In the genomic region with DNA sequence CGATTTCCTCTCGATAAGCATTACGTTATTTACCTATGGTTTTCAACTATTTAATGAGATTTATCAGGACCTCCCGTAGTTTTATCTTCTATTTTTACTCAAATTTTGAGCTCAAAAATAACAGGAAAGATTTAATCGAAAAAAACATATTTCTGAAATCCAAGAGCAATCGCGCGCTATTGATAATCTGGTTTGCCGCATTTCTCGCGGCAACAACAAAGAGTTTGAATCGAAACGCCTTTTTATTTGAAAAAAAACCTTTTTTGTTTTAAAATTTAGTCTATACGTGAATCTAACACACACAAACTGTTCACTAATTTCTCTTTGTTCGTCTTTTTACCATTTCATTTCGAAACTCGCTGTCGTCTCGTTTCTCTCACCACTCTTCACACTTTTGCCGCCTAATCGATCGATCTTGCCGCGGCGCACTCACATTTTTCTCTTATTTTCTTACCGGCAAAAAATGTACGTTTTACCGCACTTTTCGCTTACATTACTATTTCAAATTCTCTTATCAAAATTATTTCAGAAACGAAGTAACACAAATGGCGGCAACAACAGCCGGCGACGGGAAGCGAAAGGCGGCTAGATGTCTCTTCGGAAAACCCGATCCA, we compare ENCODE assay signal across 8 worm cellular contexts.
A peak's percentile ranks its signal among the peaks of the same experiment; 100 is the strongest.
TF ChIP-seq lines count a peak whose summit lies in the region.

Gene cki-2, plus strand, starts transcription at position 337 of the 614 bp plus-strand sequence.

TF ChIP-seq in whole organism, L1 larva, 84 proteins besides CTCF, POLR2A, EP300 and RAD21 (continues in another document):
- TF ChIP-seq elt-2 (tag; optimal IDR thresholded peaks at IDR 0.05; lab: Kevin White, UChicago), result peak; percentile 5
- no peak for TF ChIP-seq nhr-84 (tag; optimal IDR thresholded peaks at IDR 0.05; lab: Kevin White, UChicago)
- TF ChIP-seq fos-1 (tag; optimal IDR thresholded peaks at IDR 0.05; lab: Kevin White, UChicago), result no peak
- TF ChIP-seq mdl-1 (tag; optimal IDR thresholded peaks at IDR 0.05; lab: Kevin White, UChicago), result no peak
- no peak for TF ChIP-seq mab-9 (GFP tag; IDR thresholded peaks at IDR 0.05; lab: Robert Waterston, UW)
- TF ChIP-seq lin-35 (GFP tag; optimal IDR thresholded peaks at IDR 0.05; lab: Kevin White, UChicago), result peak; percentile 63 to 73
- no peak for TF ChIP-seq alr-1 (tag; optimal IDR thresholded peaks at IDR 0.05; lab: Kevin White, UChicago; ENCODE audit: borderline replicate concordance)
- no peak for TF ChIP-seq unc-130 (tag; optimal IDR thresholded peaks at IDR 0.05; lab: Kevin White, UChicago)
- TF ChIP-seq unc-62 (GFP tag; optimal IDR thresholded peaks at IDR 0.05; lab: Kevin White, UChicago), result no peak
- TF ChIP-seq lin-14 (GFP tag; optimal IDR thresholded peaks at IDR 0.05; lab: Kevin White, UChicago), result peak; percentile 25

TF ChIP-seq in whole organism, L2 larva, 48 proteins besides CTCF, POLR2A, EP300 and RAD21:
- TF ChIP-seq unc-55 (GFP tag; optimal IDR thresholded peaks at IDR 0.05; lab: Kevin White, UChicago) (peak; percentile 23), lsy-2 (tag; optimal IDR thresholded peaks at IDR 0.05; lab: Kevin White, UChicago) (peak in 1 of 2 experiments; percentile 45), nhr-21 (tag; optimal IDR thresholded peaks at IDR 0.05; lab: Kevin White, UChicago) (no peak), C34F6.9 (tag; optimal IDR thresholded peaks at IDR 0.05; lab: Kevin White, UChicago) (peak; percentile 28), fos-1 (tag; optimal IDR thresholded peaks at IDR 0.05; lab: Kevin White, UChicago) (peak; percentile 43), nhr-11 (tag; optimal IDR thresholded peaks at IDR 0.05; lab: Kevin White, UChicago) (no peak), sma-9 (GFP tag; optimal IDR thresholded peaks at IDR 0.05; lab: Kevin White, UChicago) (peak; percentile 26), sma-9 (tag; optimal IDR thresholded peaks at IDR 0.05; lab: Kevin White, UChicago) (no peak), ztf-11 (tag; optimal IDR thresholded peaks at IDR 0.05; lab: Kevin White, UChicago) (no peak), R02D3.7 (tag; optimal IDR thresholded peaks at IDR 0.05; lab: Kevin White, UChicago) (no peak)

TF ChIP-seq in whole organism, L3 larva, 47 proteins besides CTCF, POLR2A, EP300 and RAD21:
- TF ChIP-seq eor-1 (tag; optimal IDR thresholded peaks at IDR 0.05; lab: Kevin White, UChicago) (no peak), nfya-1 (tag; optimal IDR thresholded peaks at IDR 0.05; lab: Kevin White, UChicago; ENCODE audit: insufficient read depth) (peak; percentile 39), elt-1 (tag; optimal IDR thresholded peaks at IDR 0.05; lab: Kevin White, UChicago) (no peak), elt-2 (tag; optimal IDR thresholded peaks at IDR 0.05; lab: Kevin White, UChicago) (peak; percentile 54), lin-15B (tag; optimal IDR thresholded peaks at IDR 0.05; lab: Kevin White, UChicago) (peak; percentile 25), pha-4 (tag; optimal IDR thresholded peaks at IDR 0.05; lab: Kevin White, UChicago) (peak; percentile 13)
TF ChIP-seq in whole organism, L3 larva: peak in this region for 4.

TF ChIP-seq in whole organism, L4 larva, 104 proteins besides CTCF, POLR2A, EP300 and RAD21 (continues in another document):
- TF ChIP-seq daf-16 (GFP tag; optimal IDR thresholded peaks at IDR 0.05; lab: Kevin White, UChicago) (no peak), daf-16 (tag; optimal IDR thresholded peaks at IDR 0.05; lab: Kevin White, UChicago) (peak; percentile 26), nhr-28 (tag; optimal IDR thresholded peaks at IDR 0.05; lab: Kevin White, UChicago) (peak; percentile 4), sdz-12 (GFP tag; optimal IDR thresholded peaks at IDR 0.05; lab: Kevin White, UChicago) (no peak), unc-62 (GFP tag; optimal IDR thresholded peaks at IDR 0.05 in 1 of 2; lab: Kevin White, UChicago) (peak in 1 of 2 experiments; percentile 22), unc-62 (tag; optimal IDR thresholded peaks at IDR 0.05; lab: Kevin White, UChicago) (no peak), pqm-1 (tag; optimal IDR thresholded peaks at IDR 0.05; lab: Kevin White, UChicago) (peak; percentile 38), dmd-9 (GFP tag; IDR thresholded peaks at IDR 0.05; lab: Robert Waterston, UW) (no peak), dpl-1 (GFP tag; optimal IDR thresholded peaks at IDR 0.05; lab: Kevin White, UChicago) (peak; percentile 25), zip-2 (tag; optimal IDR thresholded peaks at IDR 0.05; lab: Kevin White, UChicago) (no peak), F37D6.2 (tag; optimal IDR thresholded peaks at IDR 0.05; lab: Kevin White, UChicago) (no peak), ceh-62 (tag; optimal IDR thresholded peaks at IDR 0.05; lab: Kevin White, UChicago) (no peak)

TF ChIP-seq in whole organism, late embryonic, 69 proteins besides CTCF, POLR2A, EP300 and RAD21:
- TF ChIP-seq rnt-1 (tag; optimal IDR thresholded peaks at IDR 0.05; lab: Kevin White, UChicago), result no peak
- TF ChIP-seq unc-42 (tag; optimal IDR thresholded peaks at IDR 0.05; lab: Kevin White, UChicago), result peak; percentile 38

TF ChIP-seq in whole organism, midembryonic, 9 proteins besides CTCF, POLR2A, EP300 and RAD21:
- TF ChIP-seq ztf-29 (GFP tag; IDR thresholded peaks at IDR 0.05; lab: Robert Waterston, UW) (no peak), T22C8.4 (GFP tag; IDR thresholded peaks at IDR 0.05; lab: Robert Waterston, UW) (peak; percentile 37; the same call in 1 of the 2 replicates)

TF ChIP-seq in whole organism, mixed stage, embryonic, 35 proteins besides CTCF, POLR2A, EP300 and RAD21:
- TF ChIP-seq mep-1 (tag; optimal IDR thresholded peaks at IDR 0.05; lab: Kevin White, UChicago) (peak; percentile 22), unc-120 (tag; optimal IDR thresholded peaks at IDR 0.05; lab: Kevin White, UChicago; ENCODE audit: poor library complexity, severe bottlenecking) (no peak), ces-1 (GFP tag; optimal IDR thresholded peaks at IDR 0.05; lab: Kevin White, UChicago) (peak; percentile 71)

TF ChIP-seq in whole organism, young adult, 124 proteins besides CTCF, POLR2A, EP300 and RAD21 (continues in another document):
- TF ChIP-seq T07F8.4 (tag; optimal IDR thresholded peaks at IDR 0.05; lab: Kevin White, UChicago), result no peak
- peak; percentile 75 for TF ChIP-seq nhr-80 (tag; optimal IDR thresholded peaks at IDR 0.05; lab: Kevin White, UChicago)
- TF ChIP-seq Y53G8AR.9 (GFP tag; conservative IDR thresholded peaks at IDR 0.05; lab: Robert Waterston, UW), result no peak
- no peak for TF ChIP-seq bed-1 (GFP tag; IDR thresholded peaks at IDR 0.05; lab: Robert Waterston, UW)
- TF ChIP-seq hmg-1.2 (GFP tag; IDR thresholded peaks at IDR 0.05; lab: Robert Waterston, UW), result peak; percentile 36; the same call in 1 of the 2 replicates
- TF ChIP-seq nfya-2 (GFP tag; IDR thresholded peaks at IDR 0.05; lab: Robert Waterston, UW), result no peak
- TF ChIP-seq F57A8.1 (GFP tag; optimal IDR thresholded peaks at IDR 0.05; lab: Kevin White, UChicago), result no peak
- TF ChIP-seq atf-7 (tag; optimal IDR thresholded peaks at IDR 0.05; lab: Kevin White, UChicago), result no peak
- no peak for TF ChIP-seq unc-130 (GFP tag; optimal IDR thresholded peaks at IDR 0.05; lab: Kevin White, UChicago)
- no peak for TF ChIP-seq repo-1 (tag; optimal IDR thresholded peaks at IDR 0.05; lab: Kevin White, UChicago)
- peak; percentile 50; the same call in 1 of the 2 replicates for TF ChIP-seq dox-1 (GFP tag; IDR thresholded peaks at IDR 0.05; lab: Robert Waterston, UW)
- peak; percentile 48 for TF ChIP-seq lsl-1 (GFP tag; optimal IDR thresholded peaks at IDR 0.05; lab: Kevin White, UChicago)
- no peak for TF ChIP-seq egrh-3 (GFP tag; IDR thresholded peaks at IDR 0.05; lab: Robert Waterston, UW)
- peak; percentile 37; the same call in 1 of the 2 replicates for TF ChIP-seq D2030.7 (GFP tag; IDR thresholded peaks at IDR 0.05; lab: Robert Waterston, UW)
- no peak for TF ChIP-seq ets-4 (GFP tag; optimal IDR thresholded peaks at IDR 0.05; lab: Kevin White, UChicago)
- no peak for TF ChIP-seq B0035.1 (tag; optimal IDR thresholded peaks at IDR 0.05; lab: Kevin White, UChicago)
- peak; percentile 63 for TF ChIP-seq xnd-1 (tag; optimal IDR thresholded peaks at IDR 0.05; lab: Kevin White, UChicago)
- TF ChIP-seq F49E8.2 (tag; optimal IDR thresholded peaks at IDR 0.05; lab: Kevin White, UChicago; ENCODE audit: insufficient read depth), result no peak
- TF ChIP-seq somi-1 (GFP tag; optimal IDR thresholded peaks at IDR 0.05; lab: Kevin White, UChicago), result no peak
- TF ChIP-seq fkh-3 (tag; optimal IDR thresholded peaks at IDR 0.05; lab: Kevin White, UChicago), result no peak
- no peak for TF ChIP-seq nhr-90 (tag; optimal IDR thresholded peaks at IDR 0.05; lab: Kevin White, UChicago)
- no peak for TF ChIP-seq nfya-1 (tag; optimal IDR thresholded peaks at IDR 0.05; lab: Kevin White, UChicago; ENCODE audit: borderline replicate concordance, insufficient read depth)
- no peak for TF ChIP-seq rcor-1 (GFP tag; IDR thresholded peaks at IDR 0.05; lab: Robert Waterston, UW)
- no peak for TF ChIP-seq snpc-4 (GFP tag; optimal IDR thresholded peaks at IDR 0.05; lab: Kevin White, UChicago)
- no peak for TF ChIP-seq snpc-4 (tag; optimal IDR thresholded peaks at IDR 0.05; lab: Kevin White, UChicago)
- peak; percentile 32 for TF ChIP-seq lin-54 (GFP tag; optimal IDR thresholded peaks at IDR 0.05; lab: Kevin White, UChicago)
- TF ChIP-seq madf-6 (GFP tag; IDR thresholded peaks at IDR 0.05; lab: Robert Waterston, UW), result peak; percentile 90
- no peak for TF ChIP-seq attf-6 (GFP tag; IDR thresholded peaks at IDR 0.05; lab: Robert Waterston, UW)
- TF ChIP-seq die-1 (tag; optimal IDR thresholded peaks at IDR 0.05; lab: Kevin White, UChicago), result no peak
- TF ChIP-seq B0336.3 (GFP tag; IDR thresholded peaks at IDR 0.05; lab: Robert Waterston, UW), result 0 out of 2 replicates have a peak, but pooled peaks have one; percentile 21
- no peak for TF ChIP-seq hlh-26 (GFP tag; conservative IDR thresholded peaks at IDR 0.05; lab: Robert Waterston, UW)
- TF ChIP-seq pha-4 (tag; optimal IDR thresholded peaks at IDR 0.05; lab: Kevin White, UChicago), result no peak
- peak; percentile 33 for TF ChIP-seq F33H1.4 (GFP tag; IDR thresholded peaks at IDR 0.05; lab: Robert Waterston, UW)
- TF ChIP-seq snpc-1.3 (tag; optimal IDR thresholded peaks at IDR 0.05; lab: Kevin White, UChicago; ENCODE audit: insufficient read depth), result no peak
- TF ChIP-seq ccch-3 (GFP tag; optimal IDR thresholded peaks at IDR 0.05; lab: Kevin White, UChicago), result no peak
- TF ChIP-seq madf-8 (GFP tag; conservative IDR thresholded peaks at IDR 0.05; lab: Robert Waterston, UW), result peak; percentile 69
- peak; percentile 57 for TF ChIP-seq dpl-1 (GFP tag; optimal IDR thresholded peaks at IDR 0.05; lab: Kevin White, UChicago)
- peak; percentile 1 for TF ChIP-seq attf-5 (GFP tag; optimal IDR thresholded peaks at IDR 0.05; lab: Kevin White, UChicago)
- TF ChIP-seq F10E7.11 (tag; optimal IDR thresholded peaks at IDR 0.05; lab: Kevin White, UChicago), result no peak
- no peak for TF ChIP-seq F23B12.7 (tag; optimal IDR thresholded peaks at IDR 0.05; lab: Kevin White, UChicago; ENCODE audit: insufficient read depth)
- peak; percentile 42; the same call in 1 of the 2 replicates for TF ChIP-seq ceh-91 (GFP tag; IDR thresholded peaks at IDR 0.05; lab: Robert Waterston, UW)
